Fruit fly (Drosophila melanogaster) whole organism, prepupa: ENCODE measurements around the gene Exo84.

Experiments used
- Met ChIP-seq: fragments of 200-800 bp; sonication (Bioruptor generic); optimal IDR thresholded peaks from 3 replicates; lab custom pipeline; 2016; ENCODE audit warnings: missing biosample characterization, missing genetic modification characterization
- Smox ChIP-seq: fragments of 200-800 bp; sonication (Bioruptor generic); optimal IDR thresholded peaks from 3 replicates; lab custom pipeline; 2016; ENCODE audit warnings: missing biosample characterization, missing genetic modification characterization

Exo84 gene

DNA sequence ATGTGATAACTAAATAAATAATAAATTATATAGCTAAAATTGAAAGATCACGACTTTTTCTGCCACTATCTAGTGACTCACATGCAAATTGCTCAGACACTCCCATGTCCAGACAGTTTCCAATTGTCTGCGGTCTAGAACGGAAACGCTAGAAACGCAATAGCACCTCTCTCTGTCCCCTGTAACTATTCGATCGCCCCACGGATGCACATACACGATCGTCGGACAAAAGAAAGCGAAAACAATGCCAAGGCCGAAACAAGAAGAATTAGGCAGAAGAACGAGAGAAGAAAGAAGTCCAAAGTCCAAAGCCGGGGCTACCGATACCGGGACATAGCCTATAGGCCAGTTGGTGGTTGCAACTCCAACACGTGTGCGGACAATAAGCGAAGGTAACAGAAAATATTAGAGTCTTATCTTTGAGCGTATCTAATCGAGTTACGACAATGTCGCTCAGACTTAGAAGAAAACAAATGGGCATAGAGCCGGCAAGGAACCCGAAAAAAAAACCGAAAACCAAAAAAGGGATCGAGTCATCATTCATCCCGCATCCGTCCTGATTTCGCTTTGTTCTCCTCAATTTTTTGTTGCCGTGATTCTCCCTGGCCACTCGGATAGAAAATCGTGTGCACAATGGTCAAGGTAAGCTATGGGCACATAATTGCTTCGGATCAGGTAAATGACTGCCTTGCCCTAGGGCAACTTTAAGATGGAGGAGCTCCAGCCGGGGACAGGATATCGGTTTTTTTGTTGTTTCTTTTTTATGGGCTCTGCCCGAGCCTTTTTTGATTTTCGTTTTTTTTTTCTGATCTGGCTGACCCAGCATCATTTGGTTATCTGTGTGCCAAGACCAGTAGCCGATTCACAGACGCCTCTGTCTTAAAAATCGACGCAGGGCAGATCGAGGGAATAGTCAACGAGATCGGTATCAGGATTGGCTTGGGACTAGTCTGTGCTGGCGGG is 51.1 kb downstream of the Exo84 start (continued):
- TF ChIP-seq Smox (no peak), Met (GFP tag; lab: Kevin White, UChicago) (no peak)
